Fruit fly (Drosophila melanogaster) whole organism, embryonic: ENCODE data around the gene upSET.

Experiments used
- Ada2b ChIP-seq: fragments of 200-800 bp; sonication (Bioruptor generic); IDR thresholded peaks from 2 replicates; pipeline ENCODE4 v1.3.6; 2022; ENCODE audit warnings: missing biosample characterization, missing genetic modification characterization
- Aef1 ChIP-seq: fragments of 200-800 bp; sonication (Bioruptor generic); IDR thresholded peaks from 3 replicates; pipeline ENCODE4 v1.3.6; 2022; ENCODE audit warnings: missing biosample characterization, missing genetic modification characterization
- CG10267 ChIP-seq: fragments of 200-800 bp; sonication (Bioruptor generic); optimal IDR thresholded peaks from 2 replicates; lab custom pipeline; 2018; ENCODE audit warnings: missing biosample characterization, mild to moderate bottlenecking, missing genetic modification characterization, moderate library complexity
- CG10321 ChIP-seq: fragments of 200-800 bp; sonication (Bioruptor generic); IDR thresholded peaks from 2 replicates; pipeline ENCODE4 v1.3.6; 2022; ENCODE audit warnings: missing biosample characterization, missing genetic modification characterization
- CG11504 ChIP-seq: fragments of 200-800 bp; sonication (Bioruptor generic); optimal IDR thresholded peaks from 3 replicates; lab custom pipeline; 2019; ENCODE audit warnings: missing biosample characterization, mild to moderate bottlenecking, missing genetic modification characterization, moderate library complexity
- CG13624 ChIP-seq: fragments of 200-800 bp; sonication (Bioruptor generic); optimal IDR thresholded peaks from 2 replicates; lab custom pipeline; 2016; ENCODE audit warnings: missing biosample characterization, missing genetic modification characterization
- CG15696 ChIP-seq: fragments of 200-800 bp; sonication (Bioruptor generic); optimal IDR thresholded peaks from 2 replicates; lab custom pipeline; 2019; ENCODE audit warnings: missing biosample characterization, mild to moderate bottlenecking, missing genetic modification characterization, moderate library complexity
- CG17385 ChIP-seq: fragments of 200-800 bp; sonication (Bioruptor generic); optimal IDR thresholded peaks from 3 replicates; lab custom pipeline; 2018; ENCODE audit warnings: missing biosample characterization, mild to moderate bottlenecking, missing genetic modification characterization
- CG33557 ChIP-seq: fragments of 200-800 bp; sonication (Bioruptor generic); optimal IDR thresholded peaks from 2 replicates; lab custom pipeline; 2019; ENCODE audit warnings: missing biosample characterization, mild to moderate bottlenecking, missing genetic modification characterization, moderate library complexity
- CG7786 ChIP-seq: fragments of 200-800 bp; sonication (Bioruptor generic); optimal IDR thresholded peaks from 2 replicates; lab custom pipeline; 2016; ENCODE audit warnings: missing biosample characterization, missing genetic modification characterization
- CG7987 ChIP-seq: fragments of 200-800 bp; sonication (Bioruptor generic); optimal IDR thresholded peaks from 2 replicates; lab custom pipeline; 2018; ENCODE audit warnings: missing biosample characterization, mild to moderate bottlenecking, missing genetic modification characterization, moderate library complexity
- H2.0 ChIP-seq: fragments of 200-800 bp; sonication (Bioruptor generic); IDR thresholded peaks from 2 replicates; pipeline ENCODE4 v1.3.6; 2022; ENCODE audit warnings: missing biosample characterization, missing genetic modification characterization
- HLH3B ChIP-seq: fragments of 200-800 bp; sonication (Bioruptor generic); IDR thresholded peaks from 2 replicates; pipeline ENCODE4 v1.3.6; 2022; ENCODE audit warnings: missing biosample characterization, missing genetic modification characterization
- Hand ChIP-seq: fragments of 200-800 bp; sonication (Bioruptor generic); optimal IDR thresholded peaks from 2 replicates; lab custom pipeline; 2017; ENCODE audit warnings: mild to moderate bottlenecking, missing biosample characterization, missing genetic modification reagents, missing genetic modification characterization
- Hr78 ChIP-seq, 2 experiments: fragments of 200-800 bp in 1 of 2; fragments of >200 bp in 1 of 2; sonication (Bioruptor generic) in 1 of 2; optimal IDR thresholded peaks; 2 replicates each; lab custom pipeline; 2017 to 2019; ENCODE audit warnings: missing biosample characterization in 2 of 2, missing genetic modification characterization in 2 of 2, mild to moderate bottlenecking in 1 of 2, moderate library complexity in 1 of 2
- Max ChIP-seq: fragments of 200-800 bp; sonication (Bioruptor generic); optimal IDR thresholded peaks from 2 replicates; lab custom pipeline; 2016; ENCODE audit warnings: missing biosample characterization, mild to moderate bottlenecking, missing genetic modification characterization
- Med ChIP-seq: fragments of 200-800 bp; sonication (Bioruptor generic); peaks from one replicate; lab custom pipeline; 2016; ENCODE audit warnings: missing biosample characterization, missing genetic modification characterization, mild to moderate bottlenecking, inconsistent platforms, moderate library complexity
- Pdp1 ChIP-seq, 2 experiments: fragments of 200-800 bp; sonication (Bioruptor generic); optimal IDR thresholded peaks; 3 replicates each; lab custom pipeline; 2016; ENCODE audit warnings: missing biosample characterization in 2 of 2, missing genetic modification characterization in 2 of 2, mild to moderate bottlenecking in 1 of 2, moderate library complexity in 1 of 2
- Sox102F ChIP-seq: fragments of 200-800 bp; sonication (Bioruptor generic); optimal IDR thresholded peaks from 2 replicates; lab custom pipeline; 2018; ENCODE audit warnings: missing biosample characterization, mild to moderate bottlenecking, missing genetic modification characterization, moderate library complexity
- Taf1 ChIP-seq: fragments of 200-800 bp; sonication (Bioruptor generic); IDR thresholded peaks from 2 replicates; pipeline ENCODE4 v1.3.6; 2022; ENCODE audit warnings: missing biosample characterization, missing genetic modification characterization
- aop ChIP-seq: fragments of 200-800 bp; sonication (Bioruptor generic); IDR thresholded peaks from 2 replicates; pipeline ENCODE4 v1.3.6; 2022; ENCODE audit warnings: missing biosample characterization, missing genetic modification characterization
- az2 ChIP-seq: fragments of 200-800 bp; sonication (Bioruptor generic); optimal IDR thresholded peaks from 3 replicates; lab custom pipeline; 2016; ENCODE audit warnings: missing biosample characterization, missing genetic modification characterization
- bab2 ChIP-seq: fragments of 200-800 bp; sonication (Bioruptor generic); optimal IDR thresholded peaks from 2 replicates; lab custom pipeline; 2016; ENCODE audit warnings: missing biosample characterization, missing genetic modification characterization
- bbx ChIP-seq: fragments of 200-800 bp; sonication (Bioruptor generic); IDR thresholded peaks from 2 replicates; pipeline ENCODE4 v1.3.6; 2022; ENCODE audit warnings: missing biosample characterization, missing genetic modification characterization; ENCODE audit not compliant: partially characterized antibody
- bcd ChIP-seq: fragments of 200-800 bp; sonication (Bioruptor generic); optimal IDR thresholded peaks from 2 replicates; lab custom pipeline; 2017; ENCODE audit warnings: missing biosample characterization, mild to moderate bottlenecking, missing genetic modification characterization
- cg ChIP-seq: fragments of 200-800 bp; sonication (Bioruptor generic); optimal IDR thresholded peaks from 3 replicates; lab custom pipeline; 2019; ENCODE audit warnings: missing biosample characterization, mild to moderate bottlenecking, missing genetic modification characterization, moderate library complexity
- disco-r ChIP-seq: fragments of 200-800 bp; sonication (Bioruptor generic); optimal IDR thresholded peaks from 2 replicates; lab custom pipeline; 2016; ENCODE audit warnings: missing biosample characterization, missing genetic modification characterization
- h ChIP-seq: fragments of >200 bp; optimal IDR thresholded peaks from 2 replicates; lab custom pipeline; 2017
- ham ChIP-seq: fragments of 200-800 bp; sonication (Bioruptor generic); IDR thresholded peaks from 2 replicates; pipeline ENCODE4 v1.3.6; 2022; ENCODE audit warnings: missing biosample characterization, missing genetic modification characterization
- insv ChIP-seq, 2 experiments: fragments of 200-800 bp; sonication (Bioruptor generic); optimal IDR thresholded peaks; 3 replicates each; lab custom pipeline; 2016 to 2018; ENCODE audit warnings: missing biosample characterization in 2 of 2, missing genetic modification characterization in 2 of 2
- kay ChIP-seq: fragments of 200-800 bp; sonication (Bioruptor generic); optimal IDR thresholded peaks from 2 replicates; lab custom pipeline; 2016; ENCODE audit warnings: missing biosample characterization, missing genetic modification characterization
- lab ChIP-seq: fragments of 200-800 bp; sonication (Bioruptor generic); optimal IDR thresholded peaks from 3 replicates; lab custom pipeline; 2017; ENCODE audit warnings: missing biosample characterization, missing genetic modification characterization, mild to moderate bottlenecking, moderate library complexity, missing genetic modification reagents
- luna ChIP-seq: fragments of 200-800 bp; sonication (Bioruptor generic); optimal IDR thresholded peaks from 2 replicates; lab custom pipeline; 2016; ENCODE audit warnings: missing biosample characterization, missing genetic modification characterization
- maf-S ChIP-seq: fragments of 200-800 bp; sonication (Bioruptor generic); optimal IDR thresholded peaks from 2 replicates; lab custom pipeline; 2016; ENCODE audit warnings: missing biosample characterization, missing genetic modification characterization
- pho ChIP-seq: fragments of 200-800 bp; sonication (Bioruptor generic); optimal IDR thresholded peaks from 2 replicates; lab custom pipeline; 2016; ENCODE audit warnings: missing biosample characterization, missing genetic modification characterization
- phol ChIP-seq: fragments of 200-800 bp; sonication (Bioruptor generic); optimal IDR thresholded peaks from 3 replicates; lab custom pipeline; 2018; ENCODE audit warnings: missing biosample characterization, mild to moderate bottlenecking, missing genetic modification characterization, moderate library complexity
- psq ChIP-seq: fragments of 200-800 bp; sonication (Bioruptor generic); optimal IDR thresholded peaks from 2 replicates; lab custom pipeline; 2017; ENCODE audit warnings: missing biosample characterization, missing genetic modification characterization
- slou ChIP-seq: fragments of 200-800 bp; sonication (Bioruptor generic); optimal IDR thresholded peaks from 3 replicates; lab custom pipeline; 2016; ENCODE audit warnings: missing biosample characterization, missing genetic modification characterization
- sqz ChIP-seq: fragments of 200-800 bp; sonication (Bioruptor generic); optimal IDR thresholded peaks from 3 replicates; lab custom pipeline; 2018; ENCODE audit warnings: missing biosample characterization, mild to moderate bottlenecking, missing genetic modification characterization
- stc ChIP-seq: fragments of 200-800 bp; sonication (Bioruptor generic); IDR thresholded peaks from 2 replicates; pipeline ENCODE4 v1.3.6; 2022; ENCODE audit warnings: missing biosample characterization, missing genetic modification characterization
- stwl ChIP-seq: fragments of 200-800 bp; sonication (Bioruptor generic); optimal IDR thresholded peaks from 3 replicates; lab custom pipeline; 2018; ENCODE audit warnings: missing biosample characterization, mild to moderate bottlenecking, missing genetic modification characterization, moderate library complexity
- yki ChIP-seq: fragments of >200 bp; optimal IDR thresholded peaks from 3 replicates; lab custom pipeline; 2018
- zfh1 ChIP-seq: fragments of 200-800 bp; sonication (Bioruptor generic); IDR thresholded peaks from 3 replicates; pipeline ENCODE4 v1.3.6; 2022; ENCODE audit warnings: missing biosample characterization, missing genetic modification characterization

upSET gene

dm6 chr3L:14005627-14006287 is 3.8 kb downstream of the upSET start:
- TF ChIP-seq Sox102F (GFP tag; lab: Kevin White, UChicago): no peak
- peak in 1 of 2 experiments; percentile 0 for TF ChIP-seq insv (GFP tag; optimal IDR thresholded peaks at IDR 0.05; lab: Kevin White, UChicago)
- TF ChIP-seq CG7987 (GFP tag; lab: Kevin White, UChicago): no peak
- no peak for TF ChIP-seq HLH3B (GFP tag; lab: Robert Waterston, UW)
- TF ChIP-seq cg (GFP tag; lab: Kevin White, UChicago): no peak
- no peak for TF ChIP-seq Hr78 (GFP tag; optimal IDR thresholded peaks at IDR 0.05; lab: Kevin White, UChicago)
- TF ChIP-seq Pdp1 (GFP tag; optimal IDR thresholded peaks at IDR 0.05; lab: Kevin White, UChicago): peak in 1 of 2 experiments; percentile 91
- no peak for TF ChIP-seq Ada2b (GFP tag; lab: Robert Waterston, UW)
- TF ChIP-seq CG15696: no peak
- no peak for TF ChIP-seq CG10321 (GFP tag; lab: Robert Waterston, UW)
- TF ChIP-seq stc (GFP tag; lab: Robert Waterston, UW): no peak
- no peak for TF ChIP-seq aop
- no peak for TF ChIP-seq CG7786 (GFP tag; lab: Kevin White, UChicago)
- TF ChIP-seq Hand: no peak
- TF ChIP-seq CG17385 (GFP tag; lab: Kevin White, UChicago): peak; percentile 57
- no peak for TF ChIP-seq pho (GFP tag; lab: Kevin White, UChicago)
- TF ChIP-seq bab2 (GFP tag; lab: Kevin White, UChicago): no peak
- 0 out of 2 replicates have a peak, but pooled peaks have one; percentile 8 for TF ChIP-seq bbx
- no peak for TF ChIP-seq disco-r (GFP tag; lab: Kevin White, UChicago)
- no peak for TF ChIP-seq lab (GFP tag; lab: Kevin White, UChicago)
- TF ChIP-seq luna (GFP tag; lab: Kevin White, UChicago): no peak
- no peak for TF ChIP-seq CG10267 (tag; lab: Kevin White, UChicago)
- TF ChIP-seq CG33557 (GFP tag; lab: Kevin White, UChicago): no peak
- TF ChIP-seq H2.0: no peak
- TF ChIP-seq Taf1 (GFP tag; lab: Robert Waterston, UW): no peak
- TF ChIP-seq yki (lab: Kevin White, UChicago): no peak
- no peak for TF ChIP-seq stwl (tag; lab: Kevin White, UChicago)
- TF ChIP-seq phol (tag; lab: Kevin White, UChicago): no peak
- no peak for TF ChIP-seq az2 (GFP tag; lab: Kevin White, UChicago)
- no peak for TF ChIP-seq CG13624 (GFP tag; lab: Kevin White, UChicago)
- TF ChIP-seq psq (GFP tag; lab: Kevin White, UChicago): peak; percentile 25
- TF ChIP-seq sqz (GFP tag; lab: Kevin White, UChicago): no peak
- TF ChIP-seq kay: no peak
- no peak for TF ChIP-seq h (lab: Kevin White, UChicago)
- 0 out of 3 replicates have a peak, but pooled peaks have one; percentile 19 for TF ChIP-seq zfh1 (GFP tag; lab: Robert Waterston, UW)
- no peak for TF ChIP-seq CG11504
- TF ChIP-seq maf-S (GFP tag; lab: Kevin White, UChicago): no peak
- no peak for TF ChIP-seq bcd (GFP tag; lab: Kevin White, UChicago)
- TF ChIP-seq slou (GFP tag; lab: Kevin White, UChicago): no peak
- peak; percentile 32 for TF ChIP-seq Med (GFP tag; lab: Kevin White, UChicago)
- TF ChIP-seq Aef1 (GFP tag; lab: Robert Waterston, UW): no peak
- TF ChIP-seq Max (GFP tag; lab: Kevin White, UChicago): no peak
- TF ChIP-seq ham (GFP tag; lab: Robert Waterston, UW): no peak
